Worm (Caenorhabditis elegans) whole organism, midembryonic: ENCODE measurements around the gene cest-5.2.
A peak's percentile ranks its signal among the peaks of the same experiment; 100 is the strongest.

Source experiments
- T22C8.4 ChIP-seq: fragments of 200-800 bp; sonication (Bioruptor generic); IDR thresholded peaks from 2 replicates; pipeline ENCODE4 v1.3.6; 2022; ENCODE audit warnings: missing genetic modification characterization, missing compliant biosample characterization
- cog-1 ChIP-seq: sonication (generic microtip); optimal IDR thresholded peaks from 2 replicates; lab custom pipeline; 2016; ENCODE audit warnings: missing genetic modification characterization, missing compliant biosample characterization
- flt-1 ChIP-seq: fragments of 200-800 bp; sonication (Bioruptor generic); IDR thresholded peaks from 2 replicates; pipeline ENCODE4 v1.3.6; 2022; ENCODE audit warnings: missing genetic modification characterization, missing compliant biosample characterization
- klf-2 ChIP-seq: fragments of 200-800 bp; sonication (Bioruptor generic); conservative IDR thresholded peaks from 2 replicates; pipeline ENCODE4 v1.3.6; 2022; ENCODE audit warnings: missing genetic modification reagents, missing genetic modification characterization, missing compliant biosample characterization
- med-1 ChIP-seq: sonication (generic microtip); optimal IDR thresholded peaks from 2 replicates; lab custom pipeline; 2017; ENCODE audit warnings: missing genetic modification characterization, mild to moderate bottlenecking, missing compliant biosample characterization, antibody characterized with exemption, missing genetic modification reagents; ENCODE audit not compliant: insufficient read depth
- ref-1 ChIP-seq: fragments of 200-800 bp; sonication (Bioruptor generic); conservative IDR thresholded peaks from 2 replicates; pipeline ENCODE4 v1.3.6; 2022; ENCODE audit warnings: missing genetic modification reagents, missing genetic modification characterization, missing compliant biosample characterization
- tab-1 ChIP-seq: fragments of 200-800 bp; sonication (Bioruptor generic); IDR thresholded peaks from 2 replicates; pipeline ENCODE4 v1.3.6; 2022; ENCODE audit warnings: missing genetic modification characterization, missing compliant biosample characterization
- ztf-23 ChIP-seq: fragments of 200-800 bp; sonication (Bioruptor generic); IDR thresholded peaks from 2 replicates; pipeline ENCODE4 v1.3.6; 2022; ENCODE audit warnings: missing genetic modification reagents, missing genetic modification characterization, missing compliant biosample characterization
- ztf-29 ChIP-seq: fragments of 200-800 bp; sonication (Bioruptor generic); IDR thresholded peaks from 2 replicates; pipeline ENCODE4 v1.3.6; 2022; ENCODE audit warnings: missing genetic modification reagents, missing genetic modification characterization, missing compliant biosample characterization

Gene cest-5.2

ce11 chrIV:6645867-6646655 lies 18.3 kb upstream of the cest-5.2 start, which contains the start of gene hil-7:
TSS of gene hil-7 (plus strand) at chrIV:6646312.
- TF ChIP-seq cog-1 = peak; percentile 74
- TF ChIP-seq med-1 = no peak
- peak; percentile 62 for TF ChIP-seq ztf-23 (GFP tag; lab: Robert Waterston, UW)
- TF ChIP-seq flt-1 (GFP tag; lab: Robert Waterston, UW) = no peak; the same call in 1 of the 2 replicates
- peak; percentile 30; the same call in 1 of the 2 replicates for TF ChIP-seq ztf-29 (GFP tag; lab: Robert Waterston, UW)
- 0 out of 2 replicates have a peak, but pooled peaks have one; percentile 36 for TF ChIP-seq tab-1 (GFP tag; lab: Robert Waterston, UW)
- 0 out of 2 replicates have a peak, but pooled peaks have one; percentile 12 for TF ChIP-seq ref-1
- TF ChIP-seq klf-2 (GFP tag; lab: Robert Waterston, UW) = no peak

ce11 chrIV:6639880-6640279 lies 12.2 kb upstream of the cest-5.2 start, which contains the start of gene C01B10.6:
TSS of gene C01B10.6 (plus strand) at chrIV:6640180.
- TF ChIP-seq med-1 (no peak), ztf-23 (GFP tag; lab: Robert Waterston, UW) (no peak), ref-1 (no peak), tab-1 (GFP tag; lab: Robert Waterston, UW) (no peak), ztf-29 (GFP tag; lab: Robert Waterston, UW) (no peak), flt-1 (GFP tag; lab: Robert Waterston, UW) (no peak), cog-1 (no peak), T22C8.4 (GFP tag; lab: Robert Waterston, UW) (no peak), klf-2 (GFP tag; lab: Robert Waterston, UW) (no peak)

ce11 chrIV:6638256-6638655 lies 10.5 kb upstream of the cest-5.2 start, which contains the start of gene C01B10.7:
TSS of gene C01B10.7 (plus strand) at chrIV:6638556.
- TF ChIP-seq klf-2 (GFP tag; lab: Robert Waterston, UW) = no peak

ce11 chrIV:6634789-6635188 lies 7.1 kb upstream of the cest-5.2 start, which contains the start of gene metl-13:
TSS of gene metl-13 (plus strand) at chrIV:6635089.
- TF ChIP-seq ztf-29 (GFP tag; lab: Robert Waterston, UW) (no peak), tab-1 (GFP tag; lab: Robert Waterston, UW) (no peak), klf-2 (GFP tag; lab: Robert Waterston, UW) (no peak), T22C8.4 (GFP tag; lab: Robert Waterston, UW) (no peak), flt-1 (GFP tag; lab: Robert Waterston, UW) (no peak), ref-1 (no peak), ztf-23 (GFP tag; lab: Robert Waterston, UW) (no peak), cog-1 (no peak), med-1 (no peak)

ce11 chrIV:6631704-6632272 lies 4.1 kb upstream of the cest-5.2 start, which contains the start of the genes cest-5.1 and C01B10.9:
TSS of gene cest-5.1 (minus strand) at chrIV:6631754.
TSS of gene C01B10.9 (plus strand) at chrIV:6632222.
- 0 out of 2 replicates have a peak, but pooled peaks have one; percentile 27 for TF ChIP-seq T22C8.4 (GFP tag; lab: Robert Waterston, UW)
- no peak for TF ChIP-seq ztf-23 (GFP tag; lab: Robert Waterston, UW)
- TF ChIP-seq cog-1 = peak; percentile 9

- TF ChIP-seq klf-2 (GFP tag; lab: Robert Waterston, UW) (no peak), T22C8.4 (GFP tag; lab: Robert Waterston, UW) (no peak), med-1 (no peak), flt-1 (GFP tag; lab: Robert Waterston, UW) (no peak), ztf-23 (GFP tag; lab: Robert Waterston, UW) (no peak), cog-1 (no peak), ztf-29 (GFP tag; lab: Robert Waterston, UW) (no peak), tab-1 (GFP tag; lab: Robert Waterston, UW) (no peak), ref-1 (no peak)
Observed at ce11 chrIV:6623390-6623789, 4.3 kb downstream of the cest-5.2 start, which contains the start of gene C01B10.44. TSS of gene C01B10.44 (plus strand) at chrIV:6623690.

- TF ChIP-seq T22C8.4 (GFP tag; lab: Robert Waterston, UW) (no peak), ztf-29 (GFP tag; lab: Robert Waterston, UW) (no peak), med-1 (no peak), ref-1 (no peak), ztf-23 (GFP tag; lab: Robert Waterston, UW) (no peak), flt-1 (GFP tag; lab: Robert Waterston, UW) (no peak), cog-1 (no peak), tab-1 (GFP tag; lab: Robert Waterston, UW) (no peak), klf-2 (GFP tag; lab: Robert Waterston, UW) (no peak)
Observed at ce11 chrIV:6622142-6622541, 5.6 kb downstream of the cest-5.2 start.

ce11 chrIV:6621252-6621651 lies 6.5 kb downstream of the cest-5.2 start, which contains the start of gene C01B10.3:
TSS of gene C01B10.3 (minus strand) at chrIV:6621352.
- no peak for TF ChIP-seq klf-2 (GFP tag; lab: Robert Waterston, UW)
- TF ChIP-seq T22C8.4 (GFP tag; lab: Robert Waterston, UW) = no peak
- TF ChIP-seq ztf-29 (GFP tag; lab: Robert Waterston, UW) = no peak
- no peak for TF ChIP-seq tab-1 (GFP tag; lab: Robert Waterston, UW)
- no peak for TF ChIP-seq cog-1
- TF ChIP-seq med-1 = no peak
- no peak for TF ChIP-seq ztf-23 (GFP tag; lab: Robert Waterston, UW)
- no peak for TF ChIP-seq flt-1 (GFP tag; lab: Robert Waterston, UW)
- TF ChIP-seq ref-1 = no peak

- TF ChIP-seq tab-1 (GFP tag; lab: Robert Waterston, UW) = no peak
- no peak for TF ChIP-seq cog-1
- no peak for TF ChIP-seq klf-2 (GFP tag; lab: Robert Waterston, UW)
Observed at ce11 chrIV:6618607-6619006, 9.1 kb downstream of the cest-5.2 start.
